Worm (Caenorhabditis elegans): ENCODE results near the gene scvp-1.

Gene scvp-1

DNA sequence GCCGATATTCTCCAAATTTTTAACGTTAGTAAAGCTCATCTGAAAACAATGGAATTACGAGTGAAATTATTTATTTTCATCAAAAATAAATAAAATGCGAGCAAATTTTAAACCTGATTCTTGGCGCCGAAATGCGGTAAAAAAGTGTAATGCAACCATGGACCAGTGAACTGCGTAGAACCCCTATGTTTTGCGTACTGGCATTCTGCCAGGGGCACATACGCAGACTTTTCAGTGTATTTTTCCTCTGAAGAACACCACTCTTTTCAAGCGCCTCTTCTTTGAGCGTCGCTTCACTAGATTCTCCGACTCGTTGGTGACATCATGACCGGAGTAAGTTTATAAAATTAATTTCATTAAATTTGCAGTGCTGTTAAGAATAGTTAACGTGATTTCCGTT is 34.4 kb upstream of the scvp-1 start, which contains the start of the genes ctf-4 and eef-1G (continued):
- TF ChIP-seq hlh-11 (tag; optimal IDR thresholded peaks at IDR 0.05) (peak; percentile 98), pqm-1 (tag; optimal IDR thresholded peaks at IDR 0.05) (peak; percentile 78), ceh-82 (tag; optimal IDR thresholded peaks at IDR 0.05) (no peak), nhr-6 (tag; optimal IDR thresholded peaks at IDR 0.05) (peak; percentile 97), zag-1 (tag; optimal IDR thresholded peaks at IDR 0.05) (no peak), dve-1 (tag; optimal IDR thresholded peaks at IDR 0.05; ENCODE audit: insufficient read depth) (peak; percentile 98), madf-5 (GFP tag; IDR thresholded peaks at IDR 0.05) (no peak), T20F7.1 (GFP tag; optimal IDR thresholded peaks at IDR 0.05) (peak; percentile 91), zip-2 (tag; optimal IDR thresholded peaks at IDR 0.05) (peak; percentile 64), unc-62 (GFP tag; optimal IDR thresholded peaks at IDR 0.05 in 1 of 2) (peak in 1 of 2 experiments; percentile 97), unc-62 (tag; optimal IDR thresholded peaks at IDR 0.05) (no peak), spr-1 (tag; optimal IDR thresholded peaks at IDR 0.05) (peak; percentile 88), ceh-62 (tag; optimal IDR thresholded peaks at IDR 0.05) (no peak), nhr-42 (GFP tag; IDR thresholded peaks at IDR 0.05) (peak; percentile 87; the same call in 1 of the 2 replicates), ceh-20 (GFP tag; IDR thresholded peaks at IDR 0.05) (peak; percentile 94), mxl-2 (GFP tag; conservative IDR thresholded peaks at IDR 0.05) (no peak), nhr-11 (tag; optimal IDR thresholded peaks at IDR 0.05) (peak; percentile 98), vab-7 (GFP tag; IDR thresholded peaks at IDR 0.05) (peak; percentile 64), nhr-28 (tag; optimal IDR thresholded peaks at IDR 0.05) (peak; percentile 97), F49E8.2 (tag; optimal IDR thresholded peaks at IDR 0.05; ENCODE audit: borderline replicate concordance) (peak; percentile 51), dpl-1 (GFP tag; optimal IDR thresholded peaks at IDR 0.05) (peak; percentile 98), F37D6.2 (tag; optimal IDR thresholded peaks at IDR 0.05) (peak; percentile 86), hif-1 (tag; optimal IDR thresholded peaks at IDR 0.05) (peak; percentile 62 to 84), nhr-237 (tag; optimal IDR thresholded peaks at IDR 0.05) (peak; percentile 12), F10B5.3 (tag; optimal IDR thresholded peaks at IDR 0.05) (peak; percentile 79), fos-1 (tag; optimal IDR thresholded peaks at IDR 0.05) (peak; percentile 40), lin-38 (GFP tag; IDR thresholded peaks at IDR 0.05) (peak; percentile 99), mdl-1 (tag; optimal IDR thresholded peaks at IDR 0.05) (peak in 1 of 2 experiments; percentile 76), T26A8.4 (GFP tag; IDR thresholded peaks at IDR 0.05) (peak; percentile 95), php-3 (GFP tag; IDR thresholded peaks at IDR 0.05) (peak; percentile 82), mep-1 (tag; optimal IDR thresholded peaks at IDR 0.05) (peak; percentile 98), skn-1 (tag; optimal IDR thresholded peaks at IDR 0.05) (no peak), nhr-76 (tag; optimal IDR thresholded peaks at IDR 0.05) (peak; percentile 18), Y105C5A.15 (GFP tag; IDR thresholded peaks at IDR 0.05) (no peak), ztf-7 (tag; optimal IDR thresholded peaks at IDR 0.05) (no peak), nhr-102 (tag; optimal IDR thresholded peaks at IDR 0.05) (peak; percentile 96)

DNA sequence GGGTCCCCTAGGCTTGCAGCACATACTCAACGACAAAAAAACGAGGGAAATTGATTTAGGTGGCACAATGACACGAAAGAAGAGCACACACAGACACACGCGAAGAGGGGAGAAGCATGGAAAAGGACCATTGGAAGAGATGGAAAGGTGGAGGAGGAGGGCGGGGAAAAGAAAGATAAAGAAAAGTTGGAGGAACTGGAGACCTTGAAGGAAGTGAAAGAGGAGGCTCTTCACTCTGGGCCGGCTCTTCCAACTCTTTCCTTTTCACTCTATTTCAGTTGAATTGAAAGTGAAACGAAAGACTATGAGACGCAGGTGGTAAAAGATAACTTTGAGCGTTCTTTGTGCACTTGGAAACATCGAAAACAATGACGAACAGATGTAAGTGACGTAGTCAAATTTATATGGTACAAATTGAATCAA is 30.4 kb upstream of the scvp-1 start:
- peak; percentile 60 for TF ChIP-seq lin-38 (GFP tag; IDR thresholded peaks at IDR 0.05)
- peak; percentile 65 for TF ChIP-seq rbr-2 (tag; optimal IDR thresholded peaks at IDR 0.05)
- peak; percentile 68 for TF ChIP-seq ces-1 (GFP tag; optimal IDR thresholded peaks at IDR 0.05)
- TF ChIP-seq daf-16 (GFP tag; optimal IDR thresholded peaks at IDR 0.05) = peak in 1 of 2 experiments; percentile 87
- TF ChIP-seq daf-16 (tag; optimal IDR thresholded peaks at IDR 0.05) = peak; percentile 53
- TF ChIP-seq mxl-3 (GFP tag; optimal IDR thresholded peaks at IDR 0.05) = peak; percentile 29
- TF ChIP-seq lin-1 (GFP tag; IDR thresholded peaks at IDR 0.05) = no peak
- peak; percentile 7 for TF ChIP-seq mes-2 (tag; optimal IDR thresholded peaks at IDR 0.05; ENCODE audit: poor library complexity, severe bottlenecking)
- TF ChIP-seq nhr-42 (GFP tag; IDR thresholded peaks at IDR 0.05) = peak; percentile 65; the same call in 1 of the 2 replicates
- peak; percentile 28 for TF ChIP-seq nhr-28 (tag; optimal IDR thresholded peaks at IDR 0.05)
- no peak for TF ChIP-seq nhr-25 (tag; optimal IDR thresholded peaks at IDR 0.05; ENCODE audit: borderline replicate concordance, insufficient read depth)
- TF ChIP-seq F37D6.2 (tag; optimal IDR thresholded peaks at IDR 0.05) = peak; percentile 60
- peak; percentile 58 for TF ChIP-seq dmd-6 (GFP tag; IDR thresholded peaks at IDR 0.05)
- TF ChIP-seq hif-1 (tag; optimal IDR thresholded peaks at IDR 0.05) = peak in 1 of 2 experiments; percentile 66
- TF ChIP-seq ceh-20 (GFP tag; IDR thresholded peaks at IDR 0.05) = peak; percentile 56
- no peak for TF ChIP-seq dmd-8 (GFP tag; IDR thresholded peaks at IDR 0.05)
- TF ChIP-seq hmg-1.1 (GFP tag; IDR thresholded peaks at IDR 0.05) = peak; percentile 64; the same call in 1 of the 2 replicates
- TF ChIP-seq arid-1 (GFP tag; conservative IDR thresholded peaks at IDR 0.05) = 0 out of 2 replicates have a peak, but pooled peaks have one; percentile 19
- no peak for TF ChIP-seq Y105C5A.15 (GFP tag; IDR thresholded peaks at IDR 0.05)
- no peak for TF ChIP-seq ZK546.5 (tag; optimal IDR thresholded peaks at IDR 0.05)
- peak; percentile 25 for TF ChIP-seq T20F7.1 (GFP tag; optimal IDR thresholded peaks at IDR 0.05)
- TF ChIP-seq fkh-10 (GFP tag; optimal IDR thresholded peaks at IDR 0.05) = peak; percentile 89
- no peak for TF ChIP-seq fos-1 (tag; optimal IDR thresholded peaks at IDR 0.05)
- TF ChIP-seq nhr-41 (GFP tag; IDR thresholded peaks at IDR 0.05) = 0 out of 2 replicates have a peak, but pooled peaks have one; percentile 32
